Worm (Caenorhabditis elegans) whole organism, mixed stage, embryonic: ENCODE measurements around the gene egl-17.

Experiments used
- blmp-1 ChIP-seq: fragments of 150-350 bp; optimal IDR thresholded peaks from 2 replicates; lab custom pipeline; 2014; ENCODE audit warnings: missing biosample characterization, missing genetic modification characterization
- drap-1 ChIP-seq: fragments of 200-800 bp; sonication (Bioruptor generic); optimal IDR thresholded peaks from 3 replicates; lab custom pipeline; 2018; ENCODE audit warnings: mild to moderate bottlenecking, missing genetic modification characterization, missing compliant biosample characterization
- mep-1 ChIP-seq: fragments of 150-350 bp; optimal IDR thresholded peaks from 2 replicates; lab custom pipeline; 2017; ENCODE audit warnings: missing biosample characterization, missing genetic modification reagents, missing genetic modification characterization, inconsistent platforms
- nhr-2 ChIP-seq: fragments of 150-350 bp; optimal IDR thresholded peaks from 2 replicates; lab custom pipeline; 2014; ENCODE audit warnings: missing biosample characterization, missing genetic modification characterization
- nhr-76 ChIP-seq: sonication (generic microtip); optimal IDR thresholded peaks from 2 replicates; lab custom pipeline; 2017; ENCODE audit warnings: missing biosample characterization, missing genetic modification characterization
- sem-2 ChIP-seq: fragments of 200-800 bp; sonication (Bioruptor generic); optimal IDR thresholded peaks from 2 replicates; lab custom pipeline; 2018; ENCODE audit warnings: mild to moderate bottlenecking, missing genetic modification characterization, missing compliant biosample characterization
- snpc-4 ChIP-seq: fragments of 150-350 bp; optimal IDR thresholded peaks from 2 replicates; lab custom pipeline; 2014; ENCODE audit warnings: missing biosample characterization, missing genetic modification characterization
- unc-62 ChIP-seq: fragments of 150-350 bp; optimal IDR thresholded peaks from 2 replicates; lab custom pipeline; 2014; ENCODE audit warnings: missing biosample characterization, missing genetic modification reagents, missing genetic modification characterization

DNA sequence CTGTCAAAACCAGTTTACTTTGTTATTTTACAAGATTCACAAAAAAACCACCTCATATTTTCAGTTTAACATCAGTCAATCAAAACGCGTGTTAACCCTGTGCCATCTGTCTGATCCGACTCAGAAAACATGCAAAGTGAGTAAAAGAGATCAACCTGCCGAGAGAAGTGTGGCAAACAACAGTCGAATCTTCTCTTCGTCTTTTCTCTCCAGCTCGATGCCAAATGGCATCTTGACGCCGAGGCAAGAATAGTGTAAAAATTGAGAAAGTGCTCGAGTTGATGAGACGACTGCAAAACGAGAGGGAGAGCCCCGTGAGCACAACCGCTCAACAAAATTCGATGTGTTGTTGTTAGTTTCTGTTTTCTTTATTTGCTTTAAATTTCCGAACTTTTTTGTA lies 3.4 kb downstream of the egl-17 start, which contains the start of gene B0310.1:
- TF ChIP-seq sem-2 (GFP tag; lab: Kevin White, UChicago) = no peak
- TF ChIP-seq nhr-76 (tag; lab: Kevin White, UChicago) = no peak
- TF ChIP-seq drap-1 (GFP tag; lab: Kevin White, UChicago) = no peak
- TF ChIP-seq blmp-1 (tag; lab: Kevin White, UChicago) = no peak
- TF ChIP-seq unc-62 (GFP tag; lab: Kevin White, UChicago) = peak; percentile 68
- no peak for TF ChIP-seq snpc-4 (tag; lab: Kevin White, UChicago)
- no peak for TF ChIP-seq mep-1 (tag; lab: Kevin White, UChicago)
- TF ChIP-seq nhr-2 (tag; lab: Kevin White, UChicago) = no peak
